Worm (Caenorhabditis elegans) whole organism, L4 larva: Measurements from ENCODE around the gene Y24D9A.7.
A peak's percentile ranks its signal among the peaks of the same experiment; 100 is the strongest.

Experiments
- D1046.2 ChIP-seq: fragments of 200-800 bp; sonication (Bioruptor generic); IDR thresholded peaks from 2 replicates; pipeline ENCODE4 v1.3.6; 2022; ENCODE audit warnings: missing genetic modification characterization, missing compliant biosample characterization
- F10B5.3 ChIP-seq: sonication (generic microtip); optimal IDR thresholded peaks from 2 replicates; lab custom pipeline; 2016; ENCODE audit warnings: mild to moderate bottlenecking, missing genetic modification characterization, missing compliant biosample characterization
- F26F4.8 ChIP-seq: fragments of 200-800 bp; sonication (Bioruptor generic); conservative IDR thresholded peaks from 2 replicates; pipeline ENCODE4 v1.3.6; 2022; ENCODE audit warnings: missing genetic modification characterization, missing compliant biosample characterization
- R02D3.7 ChIP-seq: fragments of 150-350 bp; sonication (generic microtip); optimal IDR thresholded peaks from 3 replicates; lab custom pipeline; 2014; ENCODE audit warnings: missing biosample characterization, missing genetic modification characterization
- T20F7.1 ChIP-seq: fragments of 200-800 bp; sonication (Bioruptor generic); optimal IDR thresholded peaks from 2 replicates; lab custom pipeline; 2018; ENCODE audit warnings: mild to moderate bottlenecking, missing genetic modification characterization, missing compliant biosample characterization
- T26A8.4 ChIP-seq: fragments of 200-800 bp; sonication (Bioruptor generic); IDR thresholded peaks from 2 replicates; pipeline ENCODE4 v1.3.6; 2022; ENCODE audit warnings: missing genetic modification characterization, missing compliant biosample characterization
- Y48G9A.11 ChIP-seq: fragments of 200-800 bp; sonication (Bioruptor generic); IDR thresholded peaks from 2 replicates; pipeline ENCODE4 v1.3.6; 2022; ENCODE audit warnings: missing genetic modification reagents, missing genetic modification characterization, missing compliant biosample characterization
- ZK546.5 ChIP-seq, 2 experiments: sonication (generic microtip); optimal IDR thresholded peaks; 2 replicates each; lab custom pipeline; 2017; ENCODE audit warnings: missing biosample characterization in 2 of 2, missing genetic modification characterization in 2 of 2
- ama-1 ChIP-seq: fragments of 150-350 bp; optimal IDR thresholded peaks from 2 replicates; lab custom pipeline; 2014; ENCODE audit warnings: inconsistent platforms, mixed read lengths
- arid-1 ChIP-seq: fragments of 200-800 bp; sonication (Bioruptor generic); conservative IDR thresholded peaks from 2 replicates; pipeline ENCODE4 v1.3.6; 2022; ENCODE audit warnings: missing genetic modification reagents, missing genetic modification characterization, missing compliant biosample characterization
- ceh-28 ChIP-seq: fragments of 150-350 bp; optimal IDR thresholded peaks from 2 replicates; lab custom pipeline; 2014; ENCODE audit warnings: missing biosample characterization, missing genetic modification reagents, missing genetic modification characterization
- ceh-32 ChIP-seq: sonication (generic microtip); optimal IDR thresholded peaks from 2 replicates; lab custom pipeline; 2016; ENCODE audit warnings: mild to moderate bottlenecking, missing genetic modification characterization, missing compliant biosample characterization; ENCODE audit not compliant: poor library complexity
- ceh-44 ChIP-seq: fragments of 200-800 bp; sonication (Bioruptor generic); IDR thresholded peaks from 2 replicates; pipeline ENCODE4 v1.3.6; 2022; ENCODE audit warnings: missing genetic modification reagents, missing genetic modification characterization, missing compliant biosample characterization
- ceh-82 ChIP-seq: sonication (generic microtip); optimal IDR thresholded peaks from 2 replicates; lab custom pipeline; 2017; ENCODE audit warnings: missing biosample characterization, missing genetic modification characterization
- cey-2 ChIP-seq: sonication (generic microtip); optimal IDR thresholded peaks from 3 replicates; lab custom pipeline; 2017; ENCODE audit warnings: missing genetic modification characterization, mild to moderate bottlenecking, missing compliant biosample characterization, antibody characterized with exemption, borderline replicate concordance; ENCODE audit not compliant: insufficient read depth
- ctbp-1 ChIP-seq: fragments of 200-800 bp; sonication (Bioruptor generic); IDR thresholded peaks from 2 replicates; pipeline ENCODE4 v1.3.6; 2022; ENCODE audit warnings: missing genetic modification reagents, missing genetic modification characterization, missing compliant biosample characterization
- daf-19 ChIP-seq: fragments of 200-800 bp; sonication (Bioruptor generic); conservative IDR thresholded peaks from 2 replicates; pipeline ENCODE4 v1.3.6; 2022; ENCODE audit warnings: missing genetic modification characterization, missing compliant biosample characterization
- daf-8 ChIP-seq: fragments of 200-800 bp; sonication (Bioruptor generic); IDR thresholded peaks from 2 replicates; pipeline ENCODE4 v1.3.6; 2022; ENCODE audit warnings: missing genetic modification characterization, missing compliant biosample characterization
- duxl-1 ChIP-seq: sonication (generic microtip); optimal IDR thresholded peaks from 2 replicates; lab custom pipeline; 2016; ENCODE audit warnings: mild to moderate bottlenecking, missing genetic modification characterization, moderate library complexity, missing compliant biosample characterization; ENCODE audit not compliant: poor library complexity
- dve-1 ChIP-seq: sonication (generic microtip); optimal IDR thresholded peaks from 2 replicates; lab custom pipeline; 2017; ENCODE audit warnings: antibody characterized with exemption, mild to moderate bottlenecking, missing genetic modification characterization, missing compliant biosample characterization; ENCODE audit not compliant: insufficient read depth
- gei-8 ChIP-seq: fragments of 200-800 bp; sonication (Bioruptor generic); optimal IDR thresholded peaks from 2 replicates; lab custom pipeline; 2018; ENCODE audit warnings: mild to moderate bottlenecking, missing genetic modification characterization, missing compliant biosample characterization
- hlh-11 ChIP-seq: fragments of 200-800 bp; sonication (Bioruptor generic); optimal IDR thresholded peaks from 2 replicates; lab custom pipeline; 2018; ENCODE audit warnings: mild to moderate bottlenecking, missing genetic modification characterization, missing compliant biosample characterization
- hlh-30 ChIP-seq: sonication (generic microtip); optimal IDR thresholded peaks from 2 replicates; lab custom pipeline; 2017; ENCODE audit warnings: antibody characterized with exemption, mild to moderate bottlenecking, missing genetic modification characterization, missing compliant biosample characterization; ENCODE audit not compliant: insufficient read depth
- lin-13 ChIP-seq: fragments of 150-350 bp; optimal IDR thresholded peaks from 2 replicates; lab custom pipeline; 2014; ENCODE audit warnings: missing biosample characterization, missing genetic modification reagents, missing genetic modification characterization
- lin-39 ChIP-seq: fragments of 150-350 bp; optimal IDR thresholded peaks from 2 replicates; lab custom pipeline; 2014; ENCODE audit warnings: missing biosample characterization, missing genetic modification reagents, missing genetic modification characterization
- mdl-1 ChIP-seq, 2 experiments: fragments of 150-350 bp in 1 of 2; sonication (generic microtip) in 1 of 2; optimal IDR thresholded peaks; 2 replicates each; lab custom pipeline; 2014 to 2017; ENCODE audit warnings: missing biosample characterization in 2 of 2, missing genetic modification characterization in 2 of 2
- mep-1 ChIP-seq: fragments of 150-350 bp; sonication (generic microtip); optimal IDR thresholded peaks from 3 replicates; lab custom pipeline; 2014; ENCODE audit warnings: missing biosample characterization, missing genetic modification characterization
- mxl-2 ChIP-seq: fragments of 200-800 bp; sonication (Bioruptor generic); conservative IDR thresholded peaks from 2 replicates; pipeline ENCODE4 v1.3.6; 2022; ENCODE audit warnings: missing genetic modification reagents, missing genetic modification characterization, missing compliant biosample characterization
- mxl-3 ChIP-seq: fragments of 200-800 bp; sonication (Bioruptor generic); optimal IDR thresholded peaks from 2 replicates; lab custom pipeline; 2018; ENCODE audit warnings: mild to moderate bottlenecking, missing genetic modification characterization, missing compliant biosample characterization
- nhr-10 ChIP-seq: fragments of 150-350 bp; optimal IDR thresholded peaks from 2 replicates; lab custom pipeline; 2014; ENCODE audit warnings: missing biosample characterization, missing genetic modification characterization
- nhr-102 ChIP-seq: sonication (generic microtip); optimal IDR thresholded peaks from 2 replicates; lab custom pipeline; 2016; ENCODE audit warnings: mild to moderate bottlenecking, missing genetic modification characterization, moderate library complexity, missing compliant biosample characterization
- nhr-111 ChIP-seq: fragments of 200-800 bp; sonication (Bioruptor generic); optimal IDR thresholded peaks from 2 replicates; lab custom pipeline; 2018; ENCODE audit warnings: mild to moderate bottlenecking, missing genetic modification characterization, missing compliant biosample characterization
- nhr-25 ChIP-seq: sonication (generic microtip); optimal IDR thresholded peaks from 2 replicates; lab custom pipeline; 2017; ENCODE audit warnings: missing genetic modification characterization, mild to moderate bottlenecking, missing compliant biosample characterization, antibody characterized with exemption, moderate library complexity, borderline replicate concordance; ENCODE audit not compliant: insufficient read depth
- nhr-42 ChIP-seq: fragments of 200-800 bp; sonication (Bioruptor generic); IDR thresholded peaks from 2 replicates; pipeline ENCODE4 v1.3.6; 2022; ENCODE audit warnings: missing genetic modification characterization, missing compliant biosample characterization
- nhr-48 ChIP-seq: sonication (generic microtip); optimal IDR thresholded peaks from 2 replicates; lab custom pipeline; 2016; ENCODE audit warnings: mild to moderate bottlenecking, missing genetic modification characterization, missing compliant biosample characterization
- nhr-6 ChIP-seq: fragments of 150-350 bp; optimal IDR thresholded peaks from 2 replicates; lab custom pipeline; 2014; ENCODE audit warnings: missing biosample characterization, missing genetic modification characterization
- nhr-76 ChIP-seq: fragments of 150-350 bp; optimal IDR thresholded peaks from 2 replicates; lab custom pipeline; 2014; ENCODE audit warnings: missing biosample characterization, missing genetic modification characterization
- nhr-77 ChIP-seq: fragments of 150-350 bp; optimal IDR thresholded peaks from 2 replicates; lab custom pipeline; 2014; ENCODE audit warnings: missing biosample characterization, missing genetic modification characterization
- pha-4 ChIP-seq, 2 experiments: fragments of 150-350 bp in 1 of 2; fragments of 200-800 bp in 1 of 2; sonication (Bioruptor generic) in 1 of 2; IDR thresholded peaks in 1 of 2; optimal IDR thresholded peaks in 1 of 2; 2 replicates each; pipeline versions ENCODE4 v1.3.6 to Lab custom; 2014 to 2022; ENCODE audit warnings: missing genetic modification characterization in 2 of 2, missing genetic modification reagents in 2 of 2, missing biosample characterization in 1 of 2, missing compliant biosample characterization in 1 of 2
- php-3 ChIP-seq: fragments of 200-800 bp; sonication (Bioruptor generic); IDR thresholded peaks from 2 replicates; pipeline ENCODE4 v1.3.6; 2022; ENCODE audit warnings: missing genetic modification reagents, missing genetic modification characterization, missing compliant biosample characterization
- sdz-12 ChIP-seq: fragments of 200-800 bp; sonication (Bioruptor generic); optimal IDR thresholded peaks from 2 replicates; lab custom pipeline; 2018; ENCODE audit warnings: mild to moderate bottlenecking, missing genetic modification characterization, missing compliant biosample characterization
- skn-1 ChIP-seq: fragments of 150-350 bp; optimal IDR thresholded peaks from 2 replicates; lab custom pipeline; 2014; ENCODE audit warnings: missing biosample characterization, missing genetic modification characterization
- snpc-1.2 ChIP-seq: fragments of 200-800 bp; sonication (Bioruptor generic); IDR thresholded peaks from 2 replicates; pipeline ENCODE4 v1.3.6; 2022; ENCODE audit warnings: missing genetic modification reagents, missing genetic modification characterization, missing compliant biosample characterization
- unc-130 ChIP-seq: sonication (generic microtip); optimal IDR thresholded peaks from 2 replicates; lab custom pipeline; 2016; ENCODE audit warnings: missing genetic modification reagents, missing genetic modification characterization, missing compliant biosample characterization
- unc-39 ChIP-seq: sonication (generic microtip); optimal IDR thresholded peaks from 2 replicates; lab custom pipeline; 2017; ENCODE audit warnings: missing biosample characterization, missing genetic modification characterization
- unc-62 ChIP-seq, 3 experiments: fragments of 150-350 bp in 1 of 3; sonication (generic microtip); optimal IDR thresholded peaks in 2 of 3; peaks in 1 of 3; 1 replicate in 1 of 3; 2 replicates in 2 of 3; lab custom pipeline; 2014 to 2017; ENCODE audit warnings: missing biosample characterization in 3 of 3, missing genetic modification characterization in 3 of 3, missing genetic modification reagents in 3 of 3, missing genotype in 1 of 3
- vab-7 ChIP-seq: fragments of 200-800 bp; sonication (Bioruptor generic); IDR thresholded peaks from 2 replicates; pipeline ENCODE4 v1.3.6; 2022; ENCODE audit warnings: missing genetic modification reagents, missing genetic modification characterization, missing compliant biosample characterization
- zfp-3 ChIP-seq: fragments of 200-800 bp; sonication (Bioruptor generic); conservative IDR thresholded peaks from 2 replicates; pipeline ENCODE4 v1.3.6; 2022; ENCODE audit warnings: missing genetic modification reagents, missing genetic modification characterization, missing compliant biosample characterization
- ztf-7 ChIP-seq: fragments of 150-350 bp; optimal IDR thresholded peaks from 2 replicates; lab custom pipeline; 2014; ENCODE audit warnings: missing biosample characterization, missing genetic modification characterization

Gene Y24D9A.7

DNA sequence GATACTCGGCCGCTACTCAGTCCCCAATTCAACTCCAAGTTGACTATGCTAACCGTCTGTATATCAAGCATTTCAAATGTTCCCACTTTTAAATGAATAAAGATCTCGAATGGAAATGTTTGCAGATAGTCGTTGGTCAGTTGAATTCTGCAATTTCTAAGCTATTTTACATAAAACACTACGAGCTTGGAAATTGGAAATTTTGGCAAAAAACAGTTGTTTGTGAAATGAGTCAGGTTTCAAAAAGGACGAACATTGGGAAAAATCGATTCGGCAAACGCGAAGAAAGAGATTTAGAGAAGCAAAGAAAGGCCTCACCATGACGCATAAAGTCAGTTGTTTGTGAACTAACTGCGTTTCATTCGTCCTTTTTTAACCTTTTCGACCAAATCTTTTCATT, 41.9 kb upstream of the Y24D9A.7 start (continued):
- no peak for TF ChIP-seq vab-7 (GFP tag; lab: Robert Waterston, UW)
- TF ChIP-seq cey-2: no peak
- TF ChIP-seq nhr-6 (tag; lab: Kevin White, UChicago): peak; percentile 68
- no peak for TF ChIP-seq R02D3.7 (tag; lab: Kevin White, UChicago)
- TF ChIP-seq gei-8: no peak
- peak; percentile 46 for TF ChIP-seq mep-1 (tag; lab: Kevin White, UChicago)
- no peak for TF ChIP-seq unc-130
- peak; percentile 63 for TF ChIP-seq hlh-30 (tag; lab: Kevin White, UChicago)
- TF ChIP-seq mdl-1 (tag; optimal IDR thresholded peaks at IDR 0.05; lab: Kevin White, UChicago): no peak
- TF ChIP-seq nhr-25 (tag; lab: Kevin White, UChicago): no peak
- no peak for TF ChIP-seq nhr-77
- 0 out of 2 replicates have a peak, but pooled peaks have one; percentile 37 for TF ChIP-seq daf-19 (GFP tag; lab: Robert Waterston, UW)
- no peak for TF ChIP-seq ceh-32 (tag; lab: Kevin White, UChicago)
- no peak for TF ChIP-seq D1046.2
- TF ChIP-seq arid-1 (GFP tag; lab: Robert Waterston, UW): peak; percentile 63
- TF ChIP-seq nhr-48 (tag; lab: Kevin White, UChicago): no peak
- peak; percentile 32; the same call in 1 of the 2 replicates for TF ChIP-seq pha-4 (GFP tag; IDR thresholded peaks at IDR 0.05; lab: Robert Waterston, UW)
- TF ChIP-seq pha-4 (tag; optimal IDR thresholded peaks at IDR 0.05; lab: Kevin White, UChicago): no peak
- TF ChIP-seq lin-39 (tag; lab: Kevin White, UChicago): no peak
- TF ChIP-seq nhr-10 (tag; lab: Kevin White, UChicago): no peak
- TF ChIP-seq duxl-1 (tag; lab: Kevin White, UChicago): no peak
- no peak for TF ChIP-seq ceh-44
- no peak for TF ChIP-seq ztf-7 (tag; lab: Kevin White, UChicago)
- no peak for TF ChIP-seq php-3 (GFP tag; lab: Robert Waterston, UW)
- TF ChIP-seq nhr-42: no peak
- peak; percentile 2 for TF ChIP-seq hlh-11
- no peak for TF ChIP-seq nhr-111
- no peak for TF ChIP-seq nhr-76 (tag; lab: Kevin White, UChicago)
- TF ChIP-seq snpc-1.2: peak; percentile 80
- TF ChIP-seq Y48G9A.11 (GFP tag; lab: Robert Waterston, UW): no peak
- TF ChIP-seq dve-1: peak; percentile 61
- TF ChIP-seq ceh-82 (tag; lab: Kevin White, UChicago): no peak
- TF ChIP-seq nhr-102 (tag; lab: Kevin White, UChicago): peak; percentile 21
- TF ChIP-seq mxl-3 (GFP tag; lab: Kevin White, UChicago): no peak
- TF ChIP-seq T20F7.1 (GFP tag; lab: Kevin White, UChicago): peak; percentile 29
- TF ChIP-seq daf-8 (GFP tag; lab: Robert Waterston, UW): no peak
- TF ChIP-seq F10B5.3 (tag; lab: Kevin White, UChicago): no peak
- TF ChIP-seq ZK546.5 (tag; optimal IDR thresholded peaks at IDR 0.05; lab: Kevin White, UChicago): no peak
- TF ChIP-seq T26A8.4 (GFP tag; lab: Robert Waterston, UW): 0 out of 2 replicates have a peak, but pooled peaks have one; percentile 10
- TF ChIP-seq ama-1 (lab: Kevin White, UChicago): peak; percentile 86
- no peak for TF ChIP-seq lin-13 (GFP tag; lab: Kevin White, UChicago)
- peak; percentile 52 for TF ChIP-seq ceh-28 (tag; lab: Kevin White, UChicago)
- no peak for TF ChIP-seq sdz-12 (GFP tag; lab: Kevin White, UChicago)
- peak in 1 of 2 experiments; percentile 67 for TF ChIP-seq unc-62 (GFP tag; optimal IDR thresholded peaks at IDR 0.05 in 1 of 2; lab: Kevin White, UChicago)
- TF ChIP-seq unc-62 (tag; optimal IDR thresholded peaks at IDR 0.05; lab: Kevin White, UChicago): no peak
- TF ChIP-seq mxl-2 (GFP tag; lab: Robert Waterston, UW): no peak
- TF ChIP-seq ctbp-1: 0 out of 2 replicates have a peak, but pooled peaks have one; percentile 28
- no peak for TF ChIP-seq unc-39 (tag; lab: Kevin White, UChicago)
- no peak for TF ChIP-seq skn-1 (tag; lab: Kevin White, UChicago)
- TF ChIP-seq zfp-3 (GFP tag; lab: Robert Waterston, UW): no peak
- TF ChIP-seq F26F4.8 (GFP tag; lab: Robert Waterston, UW): no peak
